Fruit fly (Drosophila melanogaster) ovary, adult (tissue): ENCODE data around the gene ATP7.

Source experiments
- CG17801 ChIP-seq: fragments of 200-800 bp; optimal IDR thresholded peaks from 2 replicates; lab custom pipeline; 2019; ENCODE audit warnings: missing biosample characterization, mild to moderate bottlenecking, missing genetic modification characterization, moderate library complexity; ENCODE audit not compliant: partially characterized antibody

ATP7 gene

dm6 chrX:11854758-11855465 is at the start of gene ATP7, which contains the start of gene CG10347:
Gene ATP7, plus strand, starts transcription at chrX:11855022.
Gene CG10347, minus strand, starts transcription at chrX:11854931.
- peak; percentile 69 for TF ChIP-seq CG17801 (GFP tag; lab: Kevin White, UChicago)

dm6 chrX:11805066-11805766 is 49.6 kb upstream of the ATP7 start:
- TF ChIP-seq CG17801 (GFP tag; lab: Kevin White, UChicago), result no peak

- peak; percentile 43 for TF ChIP-seq CG17801 (GFP tag; lab: Kevin White, UChicago)
Measured at dm6 chrX:11806196-11806595, 48.6 kb upstream of the ATP7 start.

dm6 chrX:11806867-11807747 is 47.7 kb upstream of the ATP7 start, which contains the start of gene Hsc70-3:
Gene Hsc70-3, minus strand, starts transcription at chrX:11807117.
- TF ChIP-seq CG17801 (GFP tag; lab: Kevin White, UChicago), result peak; percentile 81

- no peak for TF ChIP-seq CG17801 (GFP tag; lab: Kevin White, UChicago)
Measured at dm6 chrX:11812828-11813227, 42.0 kb upstream of the ATP7 start.

dm6 chrX:11813721-11814161 is 41.1 kb upstream of the ATP7 start:
- TF ChIP-seq CG17801 (GFP tag; lab: Kevin White, UChicago), result no peak

dm6 chrX:11815356-11816270 is 39.2 kb upstream of the ATP7 start:
- TF ChIP-seq CG17801 (GFP tag; lab: Kevin White, UChicago), result no peak

- no peak for TF ChIP-seq CG17801 (GFP tag; lab: Kevin White, UChicago)
Measured at dm6 chrX:11816434-11816948, 38.3 kb upstream of the ATP7 start, which contains the start of the genes CG1578 and rudhira. Gene CG1578, minus strand, starts transcription at chrX:11816551. Gene rudhira, plus strand, starts transcription at chrX:11816898.

- peak; percentile 85 for TF ChIP-seq CG17801 (GFP tag; lab: Kevin White, UChicago)
Measured at dm6 chrX:11817183-11817972, 37.4 kb upstream of the ATP7 start.

dm6 chrX:11818047-11818766 is 36.6 kb upstream of the ATP7 start:
- TF ChIP-seq CG17801 (GFP tag; lab: Kevin White, UChicago), result peak; percentile 94

- TF ChIP-seq CG17801 (GFP tag; lab: Kevin White, UChicago), result no peak
Measured at dm6 chrX:11818767-11819089, 36.1 kb upstream of the ATP7 start.

dm6 chrX:11819241-11819862 is 35.5 kb upstream of the ATP7 start:
- no peak for TF ChIP-seq CG17801 (GFP tag; lab: Kevin White, UChicago)
